Worm (Caenorhabditis elegans) whole organism, L4 larva: ENCODE measurements around the gene stg-1.
A peak's percentile ranks its signal among the peaks of the same experiment; 100 is the strongest.
"Not testable (repeated sequence)": the region's sequence is repeated elsewhere in the genome, so short reads cannot be mapped to it uniquely, and the experiment has no call there.

ENCODE experiments used
- D1046.2 ChIP-seq: fragments of 200-800 bp; sonication (Bioruptor generic); IDR thresholded peaks from 2 replicates; pipeline ENCODE4 v1.3.6; 2022; ENCODE audit warnings: missing genetic modification characterization, missing compliant biosample characterization
- F26F4.8 ChIP-seq: fragments of 200-800 bp; sonication (Bioruptor generic); conservative IDR thresholded peaks from 2 replicates; pipeline ENCODE4 v1.3.6; 2022; ENCODE audit warnings: missing genetic modification characterization, missing compliant biosample characterization
- F44E2.7 ChIP-seq: fragments of 200-800 bp; sonication (Bioruptor generic); IDR thresholded peaks from 2 replicates; pipeline ENCODE4 v2.1.2; 2022; ENCODE audit warnings: missing genetic modification characterization, missing compliant biosample characterization
- T20F7.1 ChIP-seq: fragments of 200-800 bp; sonication (Bioruptor generic); optimal IDR thresholded peaks from 2 replicates; lab custom pipeline; 2018; ENCODE audit warnings: mild to moderate bottlenecking, missing genetic modification characterization, missing compliant biosample characterization
- T26A8.4 ChIP-seq: fragments of 200-800 bp; sonication (Bioruptor generic); IDR thresholded peaks from 2 replicates; pipeline ENCODE4 v1.3.6; 2022; ENCODE audit warnings: missing genetic modification characterization, missing compliant biosample characterization
- Y105C5A.15 ChIP-seq: fragments of 200-800 bp; sonication (Bioruptor generic); IDR thresholded peaks from 2 replicates; pipeline ENCODE4 v1.3.6; 2022; ENCODE audit warnings: missing genetic modification characterization, missing compliant biosample characterization
- Y48G9A.11 ChIP-seq: fragments of 200-800 bp; sonication (Bioruptor generic); IDR thresholded peaks from 2 replicates; pipeline ENCODE4 v1.3.6; 2022; ENCODE audit warnings: missing genetic modification reagents, missing genetic modification characterization, missing compliant biosample characterization
- ZK337.2 ChIP-seq: fragments of 200-800 bp; sonication (Bioruptor generic); IDR thresholded peaks from 2 replicates; pipeline ENCODE4 v1.3.6; 2022; ENCODE audit warnings: missing genetic modification reagents, missing genetic modification characterization, missing compliant biosample characterization
- arid-1 ChIP-seq: fragments of 200-800 bp; sonication (Bioruptor generic); conservative IDR thresholded peaks from 2 replicates; pipeline ENCODE4 v1.3.6; 2022; ENCODE audit warnings: missing genetic modification reagents, missing genetic modification characterization, missing compliant biosample characterization
- ceh-20 ChIP-seq: fragments of 200-800 bp; sonication (Bioruptor generic); IDR thresholded peaks from 2 replicates; pipeline ENCODE4 v1.3.6; 2022; ENCODE audit warnings: missing genetic modification reagents, missing genetic modification characterization, missing compliant biosample characterization
- ceh-44 ChIP-seq: fragments of 200-800 bp; sonication (Bioruptor generic); IDR thresholded peaks from 2 replicates; pipeline ENCODE4 v1.3.6; 2022; ENCODE audit warnings: missing genetic modification reagents, missing genetic modification characterization, missing compliant biosample characterization
- daf-16 ChIP-seq, 3 experiments: sonication (generic microtip); optimal IDR thresholded peaks; 2 replicates each; lab custom pipeline; 2016 to 2017; ENCODE audit warnings: missing genetic modification characterization in 3 of 3, missing genetic modification reagents in 3 of 3, mild to moderate bottlenecking in 2 of 3, missing compliant biosample characterization in 2 of 3, missing biosample characterization in 1 of 3, moderate library complexity in 1 of 3
- daf-8 ChIP-seq: fragments of 200-800 bp; sonication (Bioruptor generic); IDR thresholded peaks from 2 replicates; pipeline ENCODE4 v1.3.6; 2022; ENCODE audit warnings: missing genetic modification characterization, missing compliant biosample characterization
- dmd-6 ChIP-seq: fragments of 200-800 bp; sonication (Bioruptor generic); IDR thresholded peaks from 2 replicates; pipeline ENCODE4 v1.3.6; 2022; ENCODE audit warnings: missing genetic modification reagents, missing genetic modification characterization, missing compliant biosample characterization
- dmd-9 ChIP-seq: fragments of 200-800 bp; sonication (Bioruptor generic); IDR thresholded peaks from 2 replicates; pipeline ENCODE4 v1.3.6; 2022; ENCODE audit warnings: missing genetic modification reagents, missing genetic modification characterization, missing compliant biosample characterization
- dpl-1 ChIP-seq: fragments of 150-350 bp; optimal IDR thresholded peaks from 2 replicates; lab custom pipeline; 2014; ENCODE audit warnings: missing biosample characterization, missing genetic modification reagents, missing genetic modification characterization
- duxl-1 ChIP-seq: sonication (generic microtip); optimal IDR thresholded peaks from 2 replicates; lab custom pipeline; 2016; ENCODE audit warnings: mild to moderate bottlenecking, missing genetic modification characterization, moderate library complexity, missing compliant biosample characterization; ENCODE audit not compliant: poor library complexity
- egl-43 ChIP-seq: fragments of 200-800 bp; sonication (Bioruptor generic); IDR thresholded peaks from 2 replicates; pipeline ENCODE4 v1.3.6; 2022; ENCODE audit warnings: missing genetic modification reagents, missing genetic modification characterization, missing compliant biosample characterization
- hif-1 ChIP-seq, 2 experiments: sonication (generic microtip); optimal IDR thresholded peaks; 2 replicates each; lab custom pipeline; 2016 to 2017; ENCODE audit warnings: missing compliant biosample characterization in 2 of 2, missing genetic modification characterization in 2 of 2, missing genetic modification reagents in 2 of 2, missing genotype in 2 of 2, mild to moderate bottlenecking in 1 of 2
- hlh-11 ChIP-seq: fragments of 200-800 bp; sonication (Bioruptor generic); optimal IDR thresholded peaks from 2 replicates; lab custom pipeline; 2018; ENCODE audit warnings: mild to moderate bottlenecking, missing genetic modification characterization, missing compliant biosample characterization
- hmg-1.1 ChIP-seq: fragments of 200-800 bp; sonication (Bioruptor generic); IDR thresholded peaks from 2 replicates; pipeline ENCODE4 v1.3.6; 2022; ENCODE audit warnings: missing genetic modification reagents, missing genetic modification characterization, missing compliant biosample characterization
- lin-1 ChIP-seq: fragments of 200-800 bp; sonication (Bioruptor generic); IDR thresholded peaks from 2 replicates; pipeline ENCODE4 v1.3.6; 2022; ENCODE audit warnings: missing genetic modification reagents, missing genetic modification characterization, missing compliant biosample characterization
- lin-13 ChIP-seq: fragments of 150-350 bp; optimal IDR thresholded peaks from 2 replicates; lab custom pipeline; 2014; ENCODE audit warnings: missing biosample characterization, missing genetic modification reagents, missing genetic modification characterization
- lin-15B ChIP-seq: fragments of 150-350 bp; sonication (generic microtip); optimal IDR thresholded peaks from 3 replicates; lab custom pipeline; 2014; ENCODE audit warnings: missing biosample characterization, missing genetic modification characterization
- lin-29 ChIP-seq: fragments of 200-800 bp; sonication (Bioruptor generic); IDR thresholded peaks from 2 replicates; pipeline ENCODE4 v1.3.6; 2022; ENCODE audit warnings: missing genetic modification reagents, missing genetic modification characterization, missing compliant biosample characterization
- lin-38 ChIP-seq: fragments of 200-800 bp; sonication (Bioruptor generic); IDR thresholded peaks from 2 replicates; pipeline ENCODE4 v1.3.6; 2022; ENCODE audit warnings: missing genetic modification reagents, missing genetic modification characterization, missing compliant biosample characterization
- madf-5 ChIP-seq, 2 experiments: fragments of 200-800 bp; sonication (Bioruptor generic); IDR thresholded peaks; 2 replicates each; pipeline ENCODE4 v1.3.6; 2022; ENCODE audit warnings: missing compliant biosample characterization in 2 of 2, missing genetic modification characterization in 2 of 2
- mdl-1 ChIP-seq, 2 experiments: fragments of 150-350 bp in 1 of 2; sonication (generic microtip) in 1 of 2; optimal IDR thresholded peaks; 2 replicates each; lab custom pipeline; 2014 to 2017; ENCODE audit warnings: missing biosample characterization in 2 of 2, missing genetic modification characterization in 2 of 2
- mep-1 ChIP-seq: fragments of 150-350 bp; sonication (generic microtip); optimal IDR thresholded peaks from 3 replicates; lab custom pipeline; 2014; ENCODE audit warnings: missing biosample characterization, missing genetic modification characterization
- mes-2 ChIP-seq: sonication (generic microtip); optimal IDR thresholded peaks from 2 replicates; lab custom pipeline; 2016; ENCODE audit warnings: missing genotype, mild to moderate bottlenecking, missing genetic modification characterization, missing compliant biosample characterization; ENCODE audit not compliant: poor library complexity, severe bottlenecking
- mxl-2 ChIP-seq: fragments of 200-800 bp; sonication (Bioruptor generic); conservative IDR thresholded peaks from 2 replicates; pipeline ENCODE4 v1.3.6; 2022; ENCODE audit warnings: missing genetic modification reagents, missing genetic modification characterization, missing compliant biosample characterization
- mxl-3 ChIP-seq: fragments of 200-800 bp; sonication (Bioruptor generic); optimal IDR thresholded peaks from 2 replicates; lab custom pipeline; 2018; ENCODE audit warnings: mild to moderate bottlenecking, missing genetic modification characterization, missing compliant biosample characterization
- nhr-102 ChIP-seq: sonication (generic microtip); optimal IDR thresholded peaks from 2 replicates; lab custom pipeline; 2016; ENCODE audit warnings: mild to moderate bottlenecking, missing genetic modification characterization, moderate library complexity, missing compliant biosample characterization
- nhr-41 ChIP-seq: fragments of 200-800 bp; sonication (Bioruptor generic); IDR thresholded peaks from 2 replicates; pipeline ENCODE4 v1.3.6; 2022; ENCODE audit warnings: missing genetic modification reagents, missing genetic modification characterization, missing compliant biosample characterization
- nhr-48 ChIP-seq: sonication (generic microtip); optimal IDR thresholded peaks from 2 replicates; lab custom pipeline; 2016; ENCODE audit warnings: mild to moderate bottlenecking, missing genetic modification characterization, missing compliant biosample characterization
- nhr-6 ChIP-seq: fragments of 150-350 bp; optimal IDR thresholded peaks from 2 replicates; lab custom pipeline; 2014; ENCODE audit warnings: missing biosample characterization, missing genetic modification characterization
- nhr-77 ChIP-seq: fragments of 150-350 bp; optimal IDR thresholded peaks from 2 replicates; lab custom pipeline; 2014; ENCODE audit warnings: missing biosample characterization, missing genetic modification characterization
- pha-4 ChIP-seq, 2 experiments: fragments of 150-350 bp in 1 of 2; fragments of 200-800 bp in 1 of 2; sonication (Bioruptor generic) in 1 of 2; IDR thresholded peaks in 1 of 2; optimal IDR thresholded peaks in 1 of 2; 2 replicates each; pipeline versions ENCODE4 v1.3.6 to Lab custom; 2014 to 2022; ENCODE audit warnings: missing genetic modification characterization in 2 of 2, missing genetic modification reagents in 2 of 2, missing biosample characterization in 1 of 2, missing compliant biosample characterization in 1 of 2
- rbr-2 ChIP-seq: sonication (generic microtip); optimal IDR thresholded peaks from 2 replicates; lab custom pipeline; 2016; ENCODE audit warnings: missing genotype, missing genetic modification characterization, missing compliant biosample characterization
- set-16 ChIP-seq: fragments of 200-800 bp; sonication (Bioruptor generic); IDR thresholded peaks from 2 replicates; pipeline ENCODE4 v1.3.6; 2022; ENCODE audit warnings: missing genetic modification reagents, missing genetic modification characterization, missing compliant biosample characterization
- snpc-1.2 ChIP-seq: fragments of 200-800 bp; sonication (Bioruptor generic); IDR thresholded peaks from 2 replicates; pipeline ENCODE4 v1.3.6; 2022; ENCODE audit warnings: missing genetic modification reagents, missing genetic modification characterization, missing compliant biosample characterization
- spr-1 ChIP-seq: sonication (generic microtip); optimal IDR thresholded peaks from 2 replicates; lab custom pipeline; 2016; ENCODE audit warnings: mild to moderate bottlenecking, missing genetic modification characterization, missing compliant biosample characterization
- tag-97 ChIP-seq: fragments of 200-800 bp; sonication (Bioruptor generic); IDR thresholded peaks from 2 replicates; pipeline ENCODE4 v1.3.6; 2022; ENCODE audit warnings: missing genetic modification characterization, missing compliant biosample characterization
- tra-1 ChIP-seq: fragments of 200-800 bp; sonication (Bioruptor generic); IDR thresholded peaks from 2 replicates; pipeline ENCODE4 v1.3.6; 2022; ENCODE audit warnings: missing genetic modification reagents, missing genetic modification characterization, missing compliant biosample characterization
- unc-130 ChIP-seq: sonication (generic microtip); optimal IDR thresholded peaks from 2 replicates; lab custom pipeline; 2016; ENCODE audit warnings: missing genetic modification reagents, missing genetic modification characterization, missing compliant biosample characterization
- vab-7 ChIP-seq: fragments of 200-800 bp; sonication (Bioruptor generic); IDR thresholded peaks from 2 replicates; pipeline ENCODE4 v1.3.6; 2022; ENCODE audit warnings: missing genetic modification reagents, missing genetic modification characterization, missing compliant biosample characterization
- zip-11 ChIP-seq: fragments of 200-800 bp; sonication (Bioruptor generic); IDR thresholded peaks from 2 replicates; pipeline ENCODE4 v1.3.6; 2022; ENCODE audit warnings: missing genetic modification characterization, missing compliant biosample characterization

Gene stg-1

ce11 chrII:10033163-10033871 lies 27.1 kb downstream of the stg-1 start, which contains the start of gene mtcu-2:
TSS of gene mtcu-2 (minus strand) at chrII:10033213.
- peak; percentile 69 for TF ChIP-seq nhr-6 (tag; lab: Kevin White, UChicago)
- not testable (repeated sequence) for TF ChIP-seq daf-16 (GFP tag; optimal IDR thresholded peaks at IDR 0.05; lab: Kevin White, UChicago); pha-4 (tag; optimal IDR thresholded peaks at IDR 0.05; lab: Kevin White, UChicago)
- TF ChIP-seq daf-16 (tag; optimal IDR thresholded peaks at IDR 0.05; lab: Kevin White, UChicago): peak; percentile 40
- TF ChIP-seq mep-1 (tag; lab: Kevin White, UChicago): peak; percentile 87
- TF ChIP-seq ceh-44 (GFP tag; lab: Robert Waterston, UW): peak; percentile 98
- TF ChIP-seq T20F7.1 (GFP tag; lab: Kevin White, UChicago): peak; percentile 84
- TF ChIP-seq daf-8: peak; percentile 92; the same call in 1 of the 2 replicates
- peak; percentile 66; the same call in 1 of the 2 replicates for TF ChIP-seq Y105C5A.15 (GFP tag; lab: Robert Waterston, UW)
- TF ChIP-seq tra-1: peak; percentile 99
- TF ChIP-seq arid-1: peak; percentile 98
- TF ChIP-seq pha-4 (GFP tag; IDR thresholded peaks at IDR 0.05; lab: Robert Waterston, UW): peak; percentile 98
- TF ChIP-seq mxl-2 (GFP tag; lab: Robert Waterston, UW): peak; percentile 82; the same call in 1 of the 2 replicates
- peak; percentile 100 for TF ChIP-seq lin-38 (GFP tag; lab: Robert Waterston, UW)
- TF ChIP-seq madf-5 (GFP tag; IDR thresholded peaks at IDR 0.05; lab: Robert Waterston, UW): peak; percentile 62 to 95; a peak in 2 of 4 replicates
- TF ChIP-seq set-16 (GFP tag; lab: Robert Waterston, UW): peak; percentile 85
- peak; percentile 99 for TF ChIP-seq egl-43 (GFP tag; lab: Robert Waterston, UW)
- TF ChIP-seq tag-97 (GFP tag; lab: Robert Waterston, UW): peak; percentile 94
- TF ChIP-seq rbr-2 (tag; lab: Kevin White, UChicago): peak; percentile 81
- peak; percentile 78; the same call in 1 of the 2 replicates for TF ChIP-seq zip-11 (GFP tag; lab: Robert Waterston, UW)
- peak; percentile 57 for TF ChIP-seq nhr-48 (tag; lab: Kevin White, UChicago)
- peak; percentile 45 for TF ChIP-seq nhr-77 (tag; lab: Kevin White, UChicago)
- peak; percentile 92 for TF ChIP-seq lin-29 (GFP tag; lab: Robert Waterston, UW)
- peak; percentile 96 for TF ChIP-seq lin-1 (GFP tag; lab: Robert Waterston, UW)
- TF ChIP-seq lin-15B (tag; lab: Kevin White, UChicago): peak; percentile 57
- peak; percentile 55 for TF ChIP-seq spr-1 (tag; lab: Kevin White, UChicago)
- peak; percentile 100 for TF ChIP-seq vab-7 (GFP tag; lab: Robert Waterston, UW)
- peak; percentile 95 for TF ChIP-seq snpc-1.2 (GFP tag; lab: Robert Waterston, UW)
- peak; percentile 98 for TF ChIP-seq dmd-6 (GFP tag; lab: Robert Waterston, UW)
- peak; percentile 83 for TF ChIP-seq unc-130
- peak; percentile 94 for TF ChIP-seq nhr-41
- peak; percentile 94 for TF ChIP-seq mes-2 (tag; lab: Kevin White, UChicago)
- TF ChIP-seq mxl-3: peak; percentile 56
- TF ChIP-seq T26A8.4: peak; percentile 99
- TF ChIP-seq ZK337.2 (GFP tag; lab: Robert Waterston, UW): peak; percentile 97
- peak; percentile 81 for TF ChIP-seq F44E2.7 (GFP tag; lab: Robert Waterston, UW)
- TF ChIP-seq D1046.2: peak; percentile 98
- TF ChIP-seq nhr-102 (tag; lab: Kevin White, UChicago): peak; percentile 79
- peak; percentile 96 for TF ChIP-seq Y48G9A.11 (GFP tag; lab: Robert Waterston, UW)
- TF ChIP-seq ceh-20 (GFP tag; lab: Robert Waterston, UW): peak; percentile 99
- TF ChIP-seq hlh-11 (tag; lab: Kevin White, UChicago): peak; percentile 71
- peak; percentile 99 for TF ChIP-seq hmg-1.1
- peak in 1 of 2 experiments; percentile 79 for TF ChIP-seq hif-1 (tag; optimal IDR thresholded peaks at IDR 0.05; lab: Kevin White, UChicago)
- peak; percentile 67 for TF ChIP-seq dpl-1
- TF ChIP-seq F26F4.8: 0 out of 2 replicates have a peak, but pooled peaks have one; percentile 31
- peak; percentile 99 for TF ChIP-seq dmd-9 (GFP tag; lab: Robert Waterston, UW)
- peak; percentile 40 for TF ChIP-seq duxl-1 (tag; lab: Kevin White, UChicago)
- TF ChIP-seq mdl-1 (tag; optimal IDR thresholded peaks at IDR 0.05; lab: Kevin White, UChicago): peak in 1 of 2 experiments; percentile 48
- peak; percentile 81 for TF ChIP-seq lin-13 (GFP tag; lab: Kevin White, UChicago)
